Worm (Caenorhabditis elegans) whole organism, young adult: Measurements from ENCODE around the gene R04F11.3.
A peak's percentile ranks its signal among the peaks of the same experiment; 100 is the strongest.

Source experiments
- B0035.1 ChIP-seq: sonication (generic microtip); optimal IDR thresholded peaks from 2 replicates; lab custom pipeline; 2016; ENCODE audit warnings: missing genetic modification characterization, mild to moderate bottlenecking, missing compliant biosample characterization, missing genotype, missing genetic modification reagents
- F10E7.11 ChIP-seq: sonication (generic microtip); optimal IDR thresholded peaks from 2 replicates; lab custom pipeline; 2017; ENCODE audit warnings: mild to moderate bottlenecking, missing genetic modification characterization, moderate library complexity, missing compliant biosample characterization
- F39B2.1 ChIP-seq: fragments of 200-800 bp; sonication (Bioruptor generic); IDR thresholded peaks from 2 replicates; pipeline ENCODE4 v1.3.6; 2022; ENCODE audit warnings: missing genetic modification reagents, missing genetic modification characterization, missing compliant biosample characterization
- F57C9.4 ChIP-seq: sonication (generic microtip); optimal IDR thresholded peaks from 2 replicates; lab custom pipeline; 2017; ENCODE audit warnings: mild to moderate bottlenecking, missing genetic modification characterization, missing compliant biosample characterization
- K11D2.4 ChIP-seq: fragments of 200-800 bp; sonication (Bioruptor generic); IDR thresholded peaks from 2 replicates; pipeline ENCODE4 v1.3.6; 2022; ENCODE audit warnings: missing genetic modification reagents, missing genetic modification characterization, missing compliant biosample characterization
- T26A5.8 ChIP-seq: sonication (generic microtip); optimal IDR thresholded peaks from 2 replicates; lab custom pipeline; 2016; ENCODE audit warnings: missing genetic modification characterization, missing compliant biosample characterization
- Y53G8AR.9 ChIP-seq: fragments of 200-800 bp; sonication (Bioruptor generic); conservative IDR thresholded peaks from 2 replicates; pipeline ENCODE4 v1.3.6; 2022; ENCODE audit warnings: missing genetic modification reagents, missing genetic modification characterization, missing compliant biosample characterization
- Y95B8A.8 ChIP-seq: fragments of 200-800 bp; sonication (Bioruptor generic); IDR thresholded peaks from 2 replicates; pipeline ENCODE4 v1.3.6; 2022; ENCODE audit warnings: missing genetic modification reagents, missing genetic modification characterization, missing compliant biosample characterization
- akir-1 ChIP-seq: fragments of 200-800 bp; sonication (Bioruptor generic); optimal IDR thresholded peaks from 2 replicates; lab custom pipeline; 2018; ENCODE audit warnings: mild to moderate bottlenecking, missing genetic modification characterization, moderate library complexity, missing compliant biosample characterization
- ama-1 ChIP-seq, 3 experiments: fragments of 150-350 bp in 1 of 3; sonication (generic microtip) in 2 of 3; optimal IDR thresholded peaks; 2 replicates each; lab custom pipeline; 2014 to 2018; ENCODE audit warnings: missing biosample characterization in 2 of 3, missing genetic modification characterization in 2 of 3, missing genetic modification reagents in 2 of 3
- aptf-3 ChIP-seq: fragments of 200-800 bp; sonication (Bioruptor generic); IDR thresholded peaks from 2 replicates; pipeline ENCODE4 v1.3.6; 2022; ENCODE audit warnings: missing genetic modification characterization, missing compliant biosample characterization
- attf-3 ChIP-seq: fragments of 200-800 bp; sonication (Bioruptor generic); conservative IDR thresholded peaks from 2 replicates; pipeline ENCODE4 v1.3.6; 2022; ENCODE audit warnings: missing genetic modification reagents, missing genetic modification characterization, missing compliant biosample characterization
- attf-5 ChIP-seq: fragments of 200-800 bp; sonication (Bioruptor generic); optimal IDR thresholded peaks from 2 replicates; lab custom pipeline; 2018; ENCODE audit warnings: mild to moderate bottlenecking, missing genetic modification characterization, missing compliant biosample characterization
- ccch-3 ChIP-seq: fragments of 200-800 bp; sonication (Bioruptor generic); optimal IDR thresholded peaks from 2 replicates; lab custom pipeline; 2018; ENCODE audit warnings: mild to moderate bottlenecking, missing genetic modification characterization, missing compliant biosample characterization
- cebp-2 ChIP-seq: fragments of 200-800 bp; sonication (Bioruptor generic); IDR thresholded peaks from 2 replicates; pipeline ENCODE4 v1.3.6; 2022; ENCODE audit warnings: missing genetic modification characterization, missing compliant biosample characterization
- ceh-100 ChIP-seq: fragments of 200-800 bp; sonication (Bioruptor generic); IDR thresholded peaks from 2 replicates; pipeline ENCODE4 v1.3.6; 2022; ENCODE audit warnings: missing genetic modification reagents, missing genetic modification characterization, missing compliant biosample characterization
- ceh-27 ChIP-seq: fragments of 200-800 bp; sonication (Bioruptor generic); optimal IDR thresholded peaks from 2 replicates; lab custom pipeline; 2018; ENCODE audit warnings: mild to moderate bottlenecking, missing genetic modification characterization, moderate library complexity, missing compliant biosample characterization
- ceh-40 ChIP-seq: fragments of 200-800 bp; sonication (Bioruptor generic); IDR thresholded peaks from 2 replicates; pipeline ENCODE4 v1.3.6; 2022; ENCODE audit warnings: missing genetic modification characterization, missing compliant biosample characterization
- chd-7 ChIP-seq: sonication (generic microtip); optimal IDR thresholded peaks from 2 replicates; lab custom pipeline; 2016; ENCODE audit warnings: mild to moderate bottlenecking, missing genetic modification characterization, moderate library complexity, missing compliant biosample characterization
- ekl-4 ChIP-seq: fragments of 200-800 bp; sonication (Bioruptor generic); IDR thresholded peaks from 2 replicates; pipeline ENCODE4 v1.3.6; 2022; ENCODE audit warnings: missing genetic modification reagents, missing genetic modification characterization, missing compliant biosample characterization
- ets-4 ChIP-seq: fragments of 200-800 bp; sonication (Bioruptor generic); optimal IDR thresholded peaks from 2 replicates; lab custom pipeline; 2018; ENCODE audit warnings: mild to moderate bottlenecking, missing genetic modification characterization, missing compliant biosample characterization
- hlh-26 ChIP-seq: fragments of 200-800 bp; sonication (Bioruptor generic); conservative IDR thresholded peaks from 2 replicates; pipeline ENCODE4 v1.3.6; 2022; ENCODE audit warnings: missing genetic modification reagents, missing genetic modification characterization, missing compliant biosample characterization
- hmg-1.2 ChIP-seq: fragments of 200-800 bp; sonication (Bioruptor generic); IDR thresholded peaks from 2 replicates; pipeline ENCODE4 v1.3.6; 2022; ENCODE audit warnings: missing genetic modification reagents, missing genetic modification characterization, missing compliant biosample characterization
- hrde-1 ChIP-seq: sonication (generic microtip); optimal IDR thresholded peaks from 2 replicates; lab custom pipeline; 2016; ENCODE audit warnings: missing genetic modification characterization, mild to moderate bottlenecking, missing compliant biosample characterization, moderate library complexity, missing genotype, missing genetic modification reagents, borderline replicate concordance
- hsf-1 ChIP-seq: fragments of 200-800 bp; sonication (Bioruptor generic); IDR thresholded peaks from 2 replicates; pipeline ENCODE4 v1.3.6; 2022; ENCODE audit warnings: missing genetic modification reagents, missing genetic modification characterization, missing compliant biosample characterization
- lin-26 ChIP-seq: fragments of 200-800 bp; sonication (Bioruptor generic); IDR thresholded peaks from 2 replicates; pipeline ENCODE4 v1.3.6; 2022; ENCODE audit warnings: missing genetic modification reagents, missing genetic modification characterization, missing compliant biosample characterization
- lin-54 ChIP-seq: fragments of 200-800 bp; sonication (Bioruptor generic); optimal IDR thresholded peaks from 2 replicates; lab custom pipeline; 2018; ENCODE audit warnings: mild to moderate bottlenecking, missing genetic modification characterization, missing compliant biosample characterization
- madf-8 ChIP-seq: fragments of 200-800 bp; sonication (Bioruptor generic); conservative IDR thresholded peaks from 2 replicates; pipeline ENCODE4 v1.3.6; 2022; ENCODE audit warnings: missing genetic modification reagents, missing genetic modification characterization, missing compliant biosample characterization
- mes-4 ChIP-seq: sonication (generic microtip); optimal IDR thresholded peaks from 2 replicates; lab custom pipeline; 2016; ENCODE audit warnings: missing genotype, missing genetic modification characterization, missing compliant biosample characterization
- mxl-1 ChIP-seq: sonication (generic microtip); optimal IDR thresholded peaks from 2 replicates; lab custom pipeline; 2016; ENCODE audit warnings: missing genetic modification characterization, missing compliant biosample characterization
- nfya-2 ChIP-seq: fragments of 200-800 bp; sonication (Bioruptor generic); IDR thresholded peaks from 2 replicates; pipeline ENCODE4 v1.3.6; 2022; ENCODE audit warnings: missing genetic modification reagents, missing genetic modification characterization, missing compliant biosample characterization
- nfyb-1 ChIP-seq: fragments of 200-800 bp; sonication (Bioruptor generic); IDR thresholded peaks from 2 replicates; pipeline ENCODE4 v1.3.6; 2022; ENCODE audit warnings: missing genetic modification reagents, missing genetic modification characterization, missing compliant biosample characterization
- nhr-80 ChIP-seq: sonication (generic microtip); optimal IDR thresholded peaks from 2 replicates; lab custom pipeline; 2016; ENCODE audit warnings: missing genetic modification characterization, missing compliant biosample characterization
- rcor-1 ChIP-seq: fragments of 200-800 bp; sonication (Bioruptor generic); IDR thresholded peaks from 2 replicates; pipeline ENCODE4 v1.3.6; 2022; ENCODE audit warnings: missing genetic modification reagents, missing genetic modification characterization, missing compliant biosample characterization
- repo-1 ChIP-seq: sonication (generic microtip); optimal IDR thresholded peaks from 2 replicates; lab custom pipeline; 2017; ENCODE audit warnings: mild to moderate bottlenecking, missing genetic modification characterization, missing compliant biosample characterization
- sdz-38 ChIP-seq: sonication (generic microtip); optimal IDR thresholded peaks from 2 replicates; lab custom pipeline; 2016; ENCODE audit warnings: missing genotype, missing genetic modification characterization, missing compliant biosample characterization
- snpc-1.3 ChIP-seq: sonication (generic microtip); optimal IDR thresholded peaks from 2 replicates; lab custom pipeline; 2017; ENCODE audit warnings: missing genetic modification characterization, mild to moderate bottlenecking, missing compliant biosample characterization, antibody characterized with exemption, moderate library complexity, missing genotype, missing genetic modification reagents; ENCODE audit not compliant: insufficient read depth
- snpc-3.4 ChIP-seq: sonication (generic microtip); optimal IDR thresholded peaks from 2 replicates; lab custom pipeline; 2017; ENCODE audit warnings: missing genetic modification characterization, mild to moderate bottlenecking, missing compliant biosample characterization, antibody characterized with exemption, moderate library complexity, missing genotype, missing genetic modification reagents
- sptf-2 ChIP-seq: fragments of 200-800 bp; sonication (Bioruptor generic); optimal IDR thresholded peaks from 2 replicates; lab custom pipeline; 2018; ENCODE audit warnings: mild to moderate bottlenecking, missing genetic modification characterization, missing compliant biosample characterization
- tbx-9 ChIP-seq: sonication (generic microtip); optimal IDR thresholded peaks from 2 replicates; lab custom pipeline; 2016; ENCODE audit warnings: borderline replicate concordance, missing genetic modification characterization, inconsistent platforms, missing compliant biosample characterization
- unc-130 ChIP-seq: sonication (generic microtip); optimal IDR thresholded peaks from 2 replicates; lab custom pipeline; 2016; ENCODE audit warnings: missing genetic modification reagents, missing genetic modification characterization, missing compliant biosample characterization
- zim-3 ChIP-seq: sonication (generic microtip); optimal IDR thresholded peaks from 2 replicates; lab custom pipeline; 2017; ENCODE audit warnings: mild to moderate bottlenecking, missing genetic modification characterization, moderate library complexity, missing compliant biosample characterization
- ztf-25 ChIP-seq: fragments of 200-800 bp; sonication (Bioruptor generic); IDR thresholded peaks from 2 replicates; pipeline ENCODE4 v1.3.6; 2022; ENCODE audit warnings: missing genetic modification reagents, missing genetic modification characterization, missing compliant biosample characterization
- ztf-3 ChIP-seq: fragments of 200-800 bp; sonication (Bioruptor generic); optimal IDR thresholded peaks from 2 replicates; lab custom pipeline; 2018; ENCODE audit warnings: mild to moderate bottlenecking, missing genetic modification characterization, missing compliant biosample characterization
- ztf-6 ChIP-seq: fragments of 200-800 bp; sonication (Bioruptor generic); IDR thresholded peaks from 2 replicates; pipeline ENCODE4 v1.3.6; 2022; ENCODE audit warnings: missing genetic modification reagents, missing genetic modification characterization, missing compliant biosample characterization

Gene R04F11.3

DNA sequence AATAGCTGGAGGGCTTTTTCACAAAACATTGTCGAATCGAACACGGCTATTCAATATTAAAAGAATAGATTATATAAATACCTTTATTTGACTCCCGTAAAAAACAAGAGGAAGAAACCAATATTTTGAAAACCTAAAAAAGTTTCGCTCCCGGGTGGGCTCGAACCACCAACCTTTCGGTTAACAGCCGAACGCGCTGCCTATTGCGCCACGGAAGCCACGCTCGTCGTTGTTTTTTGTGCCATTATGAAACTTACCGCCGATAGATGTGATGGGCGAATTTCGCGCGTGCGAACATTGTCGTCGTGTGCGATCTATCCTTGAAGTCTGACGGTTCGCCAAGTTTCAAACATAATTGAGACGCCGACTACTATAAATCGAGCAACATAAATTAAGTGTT is 14.8 kb upstream of the R04F11.3 start (continued):
- TF ChIP-seq rcor-1 (GFP tag; lab: Robert Waterston, UW), result no peak
- TF ChIP-seq snpc-1.3, result peak; percentile 41
- TF ChIP-seq ekl-4, result no peak
- no peak for TF ChIP-seq ztf-25 (GFP tag; lab: Robert Waterston, UW)
- no peak for TF ChIP-seq madf-8 (GFP tag; lab: Robert Waterston, UW)
- TF ChIP-seq akir-1 (GFP tag; lab: Kevin White, UChicago), result no peak
- no peak for TF ChIP-seq F57C9.4 (tag; lab: Kevin White, UChicago)
- TF ChIP-seq hsf-1 (GFP tag; lab: Robert Waterston, UW), result no peak
- TF ChIP-seq lin-26 (GFP tag; lab: Robert Waterston, UW), result no peak
- TF ChIP-seq snpc-3.4 (tag; lab: Kevin White, UChicago), result peak; percentile 23
- no peak for TF ChIP-seq sptf-2 (GFP tag; lab: Kevin White, UChicago)
- no peak for TF ChIP-seq chd-7
- TF ChIP-seq repo-1 (tag; lab: Kevin White, UChicago), result no peak
- TF ChIP-seq mxl-1, result peak; percentile 18

ce11 chrV:12329173-12329572 is 12.2 kb upstream of the R04F11.3 start:
- no peak for TF ChIP-seq ceh-100 (GFP tag; lab: Robert Waterston, UW)
- TF ChIP-seq hrde-1 (tag; lab: Kevin White, UChicago), result no peak
- TF ChIP-seq ceh-40, result no peak
- TF ChIP-seq F39B2.1 (GFP tag; lab: Robert Waterston, UW), result no peak
- no peak for TF ChIP-seq sdz-38 (tag; lab: Kevin White, UChicago)
- TF ChIP-seq F10E7.11, result no peak
- no peak for TF ChIP-seq hlh-26 (GFP tag; lab: Robert Waterston, UW)
- no peak for TF ChIP-seq nhr-80
- TF ChIP-seq T26A5.8 (tag; lab: Kevin White, UChicago), result no peak
- no peak for TF ChIP-seq aptf-3 (GFP tag; lab: Robert Waterston, UW)
- TF ChIP-seq ama-1 (optimal IDR thresholded peaks at IDR 0.05; lab: Kevin White, UChicago), result no peak
- no peak for TF ChIP-seq ama-1 (GFP tag; optimal IDR thresholded peaks at IDR 0.05; lab: Kevin White, UChicago)
- no peak for TF ChIP-seq ccch-3
- TF ChIP-seq ceh-27 (GFP tag; lab: Kevin White, UChicago), result no peak
- TF ChIP-seq ztf-3, result no peak
- TF ChIP-seq attf-3 (GFP tag; lab: Robert Waterston, UW), result no peak
- no peak for TF ChIP-seq zim-3

- TF ChIP-seq attf-5 (GFP tag; lab: Kevin White, UChicago), result no peak
- TF ChIP-seq, all 124 proteins: peak for 0
Observed at ce11 chrV:12326638-12327037, 9.7 kb upstream of the R04F11.3 start.

DNA sequence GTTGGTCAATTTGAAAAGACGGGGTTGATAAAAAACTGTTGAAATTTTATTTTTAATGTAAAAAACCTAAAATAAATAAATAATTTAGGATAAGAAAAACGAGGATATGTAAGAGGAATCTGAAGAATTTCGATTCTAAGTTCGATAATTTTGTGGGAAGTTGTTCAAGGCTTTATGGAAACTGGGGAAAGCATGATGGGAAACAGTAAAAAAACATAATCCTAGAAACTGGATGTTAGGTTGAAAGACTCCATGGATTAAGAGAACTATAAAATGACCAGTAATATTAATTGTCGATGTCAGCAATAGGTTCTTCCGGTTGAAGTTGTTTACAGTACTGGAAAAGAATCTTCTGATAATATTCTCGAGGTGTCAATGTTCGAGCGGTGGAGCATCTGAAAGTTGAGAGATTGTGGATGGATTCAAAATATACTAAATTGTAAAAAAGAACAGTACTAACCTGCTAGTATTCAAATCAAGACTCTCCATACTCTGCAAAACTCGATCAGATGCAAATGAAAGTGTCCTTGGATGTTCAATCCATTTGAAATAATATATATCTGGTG is 3.4 kb upstream of the R04F11.3 start:
- TF ChIP-seq nfyb-1 (GFP tag; lab: Robert Waterston, UW) (no peak), ceh-100 (GFP tag; lab: Robert Waterston, UW) (no peak), B0035.1 (tag; lab: Kevin White, UChicago) (no peak), mes-4 (tag; lab: Kevin White, UChicago) (no peak), K11D2.4 (GFP tag; lab: Robert Waterston, UW) (no peak), ets-4 (GFP tag; lab: Kevin White, UChicago) (no peak), ceh-27 (GFP tag; lab: Kevin White, UChicago) (no peak), tbx-9 (tag; lab: Kevin White, UChicago) (no peak), hmg-1.2 (GFP tag; lab: Robert Waterston, UW) (no peak), Y95B8A.8 (no peak), unc-130 (no peak), mxl-1 (no peak), ztf-6 (no peak), nfya-2 (GFP tag; lab: Robert Waterston, UW) (no peak), lin-54 (no peak), ztf-25 (GFP tag; lab: Robert Waterston, UW) (no peak), Y53G8AR.9 (GFP tag; lab: Robert Waterston, UW) (peak; percentile 20; the same call in 1 of the 2 replicates), aptf-3 (GFP tag; lab: Robert Waterston, UW) (no peak), cebp-2 (GFP tag; lab: Robert Waterston, UW) (no peak)
